Fruit fly (Drosophila melanogaster): Measurements from ENCODE around the gene Pde1c.

dm6 chr2L:11792265-11792664 is 136.1 kb downstream of the Pde1c start, which contains the start of gene Tsp33B:
- no peak for TF ChIP-seq CG9948 (tag; optimal IDR thresholded peaks at IDR 0.05)
- no peak for TF ChIP-seq CG10348 (GFP tag; IDR thresholded peaks at IDR 0.05)
- no peak for TF ChIP-seq Pif1A (GFP tag; optimal IDR thresholded peaks at IDR 0.05)
- no peak for TF ChIP-seq rn (GFP tag; IDR thresholded peaks at IDR 0.05)
- TF ChIP-seq Snoo (tag; optimal IDR thresholded peaks at IDR 0.05) = no peak
- no peak for TF ChIP-seq CG4496 (GFP tag; IDR thresholded peaks at IDR 0.05)
- no peak for TF ChIP-seq CG8159 (tag; optimal IDR thresholded peaks at IDR 0.05)
- no peak for TF ChIP-seq CG17806 (tag; optimal IDR thresholded peaks at IDR 0.05)

Data from whole organism, pupa.